Fruit fly (Drosophila melanogaster): ENCODE measurements around the gene CG8851.

The CG8851 gene

dm6 chr2L:3562435-3562834 lies 43.0 kb downstream of the CG8851 start:
- no peak for TF ChIP-seq CG8478 (optimal IDR thresholded peaks at IDR 0.05)
- no peak for TF ChIP-seq CTCF (optimal IDR thresholded peaks at IDR 0.05)

- TF ChIP-seq CG8478 (optimal IDR thresholded peaks at IDR 0.05) (no peak), CTCF (optimal IDR thresholded peaks at IDR 0.05) (no peak)
Observed at dm6 chr2L:3564556-3564955, 45.1 kb downstream of the CG8851 start.

dm6 chr2L:3566532-3566931 lies 47.1 kb downstream of the CG8851 start:
- TF ChIP-seq CTCF (optimal IDR thresholded peaks at IDR 0.05) (no peak), CG8478 (optimal IDR thresholded peaks at IDR 0.05) (no peak)

- TF ChIP-seq CG8478 (optimal IDR thresholded peaks at IDR 0.05) (no peak), CTCF (optimal IDR thresholded peaks at IDR 0.05) (no peak)
Observed at dm6 chr2L:3567394-3567793, 47.9 kb downstream of the CG8851 start.

- TF ChIP-seq CG8478 (optimal IDR thresholded peaks at IDR 0.05) (no peak), CTCF (optimal IDR thresholded peaks at IDR 0.05) (no peak)
Observed at dm6 chr2L:3569892-3570291, 50.4 kb downstream of the CG8851 start.

- TF ChIP-seq CTCF (optimal IDR thresholded peaks at IDR 0.05) (no peak), CG8478 (optimal IDR thresholded peaks at IDR 0.05) (no peak)
Observed at dm6 chr2L:3570566-3570965, 51.1 kb downstream of the CG8851 start.

dm6 chr2L:3571457-3571856 lies 52.0 kb downstream of the CG8851 start:
- TF ChIP-seq CG8478 (optimal IDR thresholded peaks at IDR 0.05) (no peak), CTCF (optimal IDR thresholded peaks at IDR 0.05) (no peak)

All from S2 (cell line).